Worm (Caenorhabditis elegans): Measurements from ENCODE around the gene znfx-1.

ce11 chrII:9261403-9261802 is 47.9 kb downstream of the znfx-1 start:
- TF ChIP-seq unc-39 (tag; optimal IDR thresholded peaks at IDR 0.05) (no peak), zag-1 (tag; optimal IDR thresholded peaks at IDR 0.05) (no peak), C34F6.9 (tag; optimal IDR thresholded peaks at IDR 0.05) (no peak), ceh-82 (tag; optimal IDR thresholded peaks at IDR 0.05) (no peak), fos-1 (tag; optimal IDR thresholded peaks at IDR 0.05) (no peak), R02D3.7 (tag; optimal IDR thresholded peaks at IDR 0.05) (no peak), nhr-12 (tag; optimal IDR thresholded peaks at IDR 0.05) (no peak), nhr-11 (tag; optimal IDR thresholded peaks at IDR 0.05) (no peak), nhr-237 (tag; optimal IDR thresholded peaks at IDR 0.05) (no peak), snpc-4 (tag; optimal IDR thresholded peaks at IDR 0.05) (no peak), skn-1 (tag; optimal IDR thresholded peaks at IDR 0.05) (no peak), egl-27 (tag; optimal IDR thresholded peaks at IDR 0.05) (no peak), ama-1 (optimal IDR thresholded peaks at IDR 0.05) (no peak)
